Worm (Caenorhabditis elegans): ENCODE measurements around the gene W06D12.6.

The W06D12.6 gene

ce11 chrV:17690922-17691321 lies 15.0 kb upstream of the W06D12.6 start, which contains the start of gene F59A1.13:
F59A1.13 (minus strand) TSS chrV:17691022.
- TF ChIP-seq him-1 (tag; optimal IDR thresholded peaks at IDR 0.05) (no peak), dao-5 (tag; optimal IDR thresholded peaks at IDR 0.05) (no peak), W03F9.2 (tag; optimal IDR thresholded peaks at IDR 0.05) (no peak)

ce11 chrV:17694260-17694659 lies 11.7 kb upstream of the W06D12.6 start:
- TF ChIP-seq him-1 (tag; optimal IDR thresholded peaks at IDR 0.05) = no peak
- no peak for TF ChIP-seq W03F9.2 (tag; optimal IDR thresholded peaks at IDR 0.05)
- TF ChIP-seq dao-5 (tag; optimal IDR thresholded peaks at IDR 0.05) = no peak

ce11 chrV:17695802-17696201 lies 10.1 kb upstream of the W06D12.6 start, which contains the start of gene Y26G10.1:
Y26G10.1 (minus strand) TSS chrV:17695902.
- TF ChIP-seq him-1 (tag; optimal IDR thresholded peaks at IDR 0.05) (no peak), dao-5 (tag; optimal IDR thresholded peaks at IDR 0.05) (no peak), W03F9.2 (tag; optimal IDR thresholded peaks at IDR 0.05) (no peak)

- TF ChIP-seq him-1 (tag; optimal IDR thresholded peaks at IDR 0.05) (no peak), dao-5 (tag; optimal IDR thresholded peaks at IDR 0.05) (no peak), W03F9.2 (tag; optimal IDR thresholded peaks at IDR 0.05) (no peak)
Measured at ce11 chrV:17696753-17697152, 9.2 kb upstream of the W06D12.6 start, which contains the start of gene spp-29. spp-29 (minus strand) TSS chrV:17696853.

ce11 chrV:17699097-17699496 lies 6.8 kb upstream of the W06D12.6 start, which contains the start of gene Y26G10.4:
Y26G10.4 (minus strand) TSS chrV:17699197.
- TF ChIP-seq dao-5 (tag; optimal IDR thresholded peaks at IDR 0.05) (no peak), W03F9.2 (tag; optimal IDR thresholded peaks at IDR 0.05) (no peak), him-1 (tag; optimal IDR thresholded peaks at IDR 0.05) (no peak)

ce11 chrV:17699659-17700058 lies 6.3 kb upstream of the W06D12.6 start, which contains the start of gene Y26G10.6:
Y26G10.6 (plus strand) TSS chrV:17699959.
- TF ChIP-seq dao-5 (tag; optimal IDR thresholded peaks at IDR 0.05) = no peak

ce11 chrV:17700728-17701262 lies 5.1 kb upstream of the W06D12.6 start, which contains the start of the genes Y26G10.5 and srh-32:
Y26G10.5 (minus strand) TSS chrV:17700828.
srh-32 (plus strand) TSS chrV:17701212.
- no peak for TF ChIP-seq dao-5 (tag; optimal IDR thresholded peaks at IDR 0.05)
- no peak for TF ChIP-seq W03F9.2 (tag; optimal IDR thresholded peaks at IDR 0.05)
- no peak for TF ChIP-seq him-1 (tag; optimal IDR thresholded peaks at IDR 0.05)

- TF ChIP-seq W03F9.2 (tag; optimal IDR thresholded peaks at IDR 0.05) = no peak
- TF ChIP-seq him-1 (tag; optimal IDR thresholded peaks at IDR 0.05) = no peak
- TF ChIP-seq dao-5 (tag; optimal IDR thresholded peaks at IDR 0.05) = no peak
Measured at ce11 chrV:17706217-17706806, 398 bp downstream of the W06D12.6 start.

- no peak for TF ChIP-seq W03F9.2 (tag; optimal IDR thresholded peaks at IDR 0.05)
- no peak for TF ChIP-seq dao-5 (tag; optimal IDR thresholded peaks at IDR 0.05)
- no peak for TF ChIP-seq him-1 (tag; optimal IDR thresholded peaks at IDR 0.05)
Measured at ce11 chrV:17707022-17707421, 1.1 kb downstream of the W06D12.6 start, which contains the start of gene srh-31. srh-31 (plus strand) TSS chrV:17707322.

- no peak for TF ChIP-seq dao-5 (tag; optimal IDR thresholded peaks at IDR 0.05)
- TF ChIP-seq him-1 (tag; optimal IDR thresholded peaks at IDR 0.05) = no peak
- no peak for TF ChIP-seq W03F9.2 (tag; optimal IDR thresholded peaks at IDR 0.05)
Measured at ce11 chrV:17712349-17712748, 6.4 kb downstream of the W06D12.6 start.

ce11 chrV:17714330-17714729 lies 8.4 kb downstream of the W06D12.6 start, which contains the start of gene twk-33:
twk-33 (minus strand) TSS chrV:17714377.
- no peak for TF ChIP-seq dao-5 (tag; optimal IDR thresholded peaks at IDR 0.05)
- TF ChIP-seq him-1 (tag; optimal IDR thresholded peaks at IDR 0.05) = no peak
- no peak for TF ChIP-seq W03F9.2 (tag; optimal IDR thresholded peaks at IDR 0.05)

ce11 chrV:17718647-17719046 lies 12.7 kb downstream of the W06D12.6 start, which contains the start of gene str-77:
str-77 (plus strand) TSS chrV:17718947.
- TF ChIP-seq W03F9.2 (tag; optimal IDR thresholded peaks at IDR 0.05) (no peak), dao-5 (tag; optimal IDR thresholded peaks at IDR 0.05) (no peak), him-1 (tag; optimal IDR thresholded peaks at IDR 0.05) (no peak)

ce11 chrV:17721709-17722108 lies 15.8 kb downstream of the W06D12.6 start:
- TF ChIP-seq dao-5 (tag; optimal IDR thresholded peaks at IDR 0.05) = no peak
- TF ChIP-seq W03F9.2 (tag; optimal IDR thresholded peaks at IDR 0.05) = no peak
- no peak for TF ChIP-seq him-1 (tag; optimal IDR thresholded peaks at IDR 0.05)

- TF ChIP-seq W03F9.2 (tag; optimal IDR thresholded peaks at IDR 0.05) = no peak
- no peak for TF ChIP-seq him-1 (tag; optimal IDR thresholded peaks at IDR 0.05)
- no peak for TF ChIP-seq dao-5 (tag; optimal IDR thresholded peaks at IDR 0.05)
Measured at ce11 chrV:17722553-17722952, 16.6 kb downstream of the W06D12.6 start.
